Fruit fly (Drosophila melanogaster) whole organism, prepupa: Measurements from ENCODE around the gene CG17568.

Experiments
- Blimp-1 ChIP-seq: fragments of 200-800 bp; sonication (Bioruptor generic); optimal IDR thresholded peaks from 3 replicates; lab custom pipeline; 2017; ENCODE audit warnings: missing biosample characterization, missing genetic modification characterization, mild to moderate bottlenecking, moderate library complexity, missing genetic modification reagents
- CG10631 ChIP-seq: fragments of 200-800 bp; sonication (Bioruptor generic); optimal IDR thresholded peaks from 2 replicates; lab custom pipeline; 2016; ENCODE audit warnings: missing biosample characterization, missing genetic modification characterization
- CG10669 ChIP-seq: fragments of 200-800 bp; sonication (Bioruptor generic); optimal IDR thresholded peaks from 3 replicates; lab custom pipeline; 2018; ENCODE audit warnings: missing biosample characterization, mild to moderate bottlenecking, missing genetic modification characterization, moderate library complexity
- CG11762 ChIP-seq: fragments of 200-800 bp; sonication (Bioruptor generic); optimal IDR thresholded peaks from 3 replicates; lab custom pipeline; 2016; ENCODE audit warnings: missing biosample characterization, missing genetic modification characterization; ENCODE audit not compliant: insufficient read depth
- CG11902 ChIP-seq: fragments of 200-800 bp; sonication (Bioruptor generic); optimal IDR thresholded peaks from 3 replicates; lab custom pipeline; 2016; ENCODE audit warnings: missing biosample characterization, missing genetic modification characterization
- CG1621 ChIP-seq: fragments of 200-800 bp; sonication (Bioruptor generic); optimal IDR thresholded peaks from 3 replicates; lab custom pipeline; 2018; ENCODE audit warnings: missing biosample characterization, mild to moderate bottlenecking, missing genetic modification characterization
- CG16779 ChIP-seq: fragments of 200-800 bp; sonication (Bioruptor generic); optimal IDR thresholded peaks from 3 replicates; lab custom pipeline; 2017; ENCODE audit warnings: missing biosample characterization, mild to moderate bottlenecking, missing genetic modification characterization
- CG32006 ChIP-seq: fragments of 200-800 bp; sonication (Bioruptor generic); optimal IDR thresholded peaks from 3 replicates; lab custom pipeline; 2017; ENCODE audit warnings: missing biosample characterization, mild to moderate bottlenecking, missing genetic modification characterization
- CG34406 ChIP-seq: fragments of 200-800 bp; sonication (Bioruptor generic); optimal IDR thresholded peaks from 3 replicates; lab custom pipeline; 2016; ENCODE audit warnings: missing biosample characterization, missing genetic modification characterization
- CG3919 ChIP-seq: fragments of 200-800 bp; sonication (Bioruptor generic); optimal IDR thresholded peaks from 3 replicates; lab custom pipeline; 2016; ENCODE audit warnings: missing biosample characterization, missing genetic modification characterization
- CG4318 ChIP-seq: fragments of 200-800 bp; sonication (Bioruptor generic); optimal IDR thresholded peaks from 3 replicates; lab custom pipeline; 2017; ENCODE audit warnings: missing biosample characterization, mild to moderate bottlenecking, missing genetic modification characterization
- CG6163 ChIP-seq: fragments of 200-800 bp; sonication (Bioruptor generic); IDR thresholded peaks from 3 replicates; pipeline ENCODE4 v1.3.6; 2022; ENCODE audit warnings: missing biosample characterization, missing genetic modification characterization
- CG6276 ChIP-seq: fragments of 200-800 bp; sonication (Bioruptor generic); optimal IDR thresholded peaks from 2 replicates; lab custom pipeline; 2017; ENCODE audit warnings: missing biosample characterization, mild to moderate bottlenecking, missing genetic modification characterization
- CG6854 ChIP-seq: fragments of 200-800 bp; sonication (Bioruptor generic); optimal IDR thresholded peaks from 2 replicates; lab custom pipeline; 2017; ENCODE audit warnings: missing biosample characterization, mild to moderate bottlenecking, missing genetic modification characterization
- CG7368 ChIP-seq: fragments of 200-800 bp; sonication (Bioruptor generic); optimal IDR thresholded peaks from 3 replicates; lab custom pipeline; 2016; ENCODE audit warnings: missing biosample characterization, missing genetic modification characterization
- CG8119 ChIP-seq: fragments of 200-800 bp; sonication (Bioruptor generic); IDR thresholded peaks from 3 replicates; pipeline ENCODE4 v1.3.6; 2022; ENCODE audit warnings: missing biosample characterization, missing genetic modification characterization
- CG8319 ChIP-seq: fragments of 200-800 bp; sonication (Bioruptor generic); optimal IDR thresholded peaks from 3 replicates; lab custom pipeline; 2016; ENCODE audit warnings: missing biosample characterization, missing genetic modification characterization
- CG8632 ChIP-seq: fragments of 200-800 bp; sonication (Bioruptor generic); optimal IDR thresholded peaks from 3 replicates; lab custom pipeline; 2016; ENCODE audit warnings: missing biosample characterization, missing genetic modification characterization
- CG9139 ChIP-seq: fragments of 200-800 bp; sonication (Bioruptor generic); optimal IDR thresholded peaks from 3 replicates; lab custom pipeline; 2017; ENCODE audit warnings: missing biosample characterization, mild to moderate bottlenecking, missing genetic modification characterization
- Eip75B ChIP-seq: fragments of 200-800 bp; sonication (Bioruptor generic); optimal IDR thresholded peaks from 3 replicates; lab custom pipeline; 2016; ENCODE audit warnings: missing biosample characterization, missing genetic modification characterization
- Eip78C ChIP-seq: fragments of 200-800 bp; sonication (Bioruptor generic); peaks from one replicate; lab custom pipeline; 2016; ENCODE audit warnings: missing biosample characterization, missing genetic modification characterization
- Eip93F ChIP-seq: fragments of 200-800 bp; sonication (Bioruptor generic); optimal IDR thresholded peaks from 2 replicates; lab custom pipeline; 2016; ENCODE audit warnings: missing biosample characterization, mild to moderate bottlenecking, missing genetic modification characterization
- Ets96B ChIP-seq: fragments of 200-800 bp; optimal IDR thresholded peaks from 2 replicates; lab custom pipeline; 2019; ENCODE audit warnings: missing biosample characterization, mild to moderate bottlenecking, missing genetic modification characterization, moderate library complexity
- Gug ChIP-seq: fragments of 200-800 bp; sonication (Bioruptor generic); IDR thresholded peaks from 2 replicates; pipeline ENCODE4 v1.3.6; 2022; ENCODE audit warnings: missing biosample characterization, missing genetic modification characterization
- Hr39 ChIP-seq: fragments of 200-800 bp; sonication (Bioruptor generic); optimal IDR thresholded peaks from 2 replicates; lab custom pipeline; 2016; ENCODE audit warnings: missing biosample characterization, missing genetic modification characterization
- Lpt ChIP-seq: fragments of 200-800 bp; sonication (Bioruptor generic); optimal IDR thresholded peaks from 3 replicates; lab custom pipeline; 2016; ENCODE audit warnings: missing biosample characterization, missing genetic modification characterization
- Met ChIP-seq: fragments of 200-800 bp; sonication (Bioruptor generic); optimal IDR thresholded peaks from 3 replicates; lab custom pipeline; 2016; ENCODE audit warnings: missing biosample characterization, missing genetic modification characterization
- Sox102F ChIP-seq: fragments of 200-800 bp; sonication (Bioruptor generic); optimal IDR thresholded peaks from 2 replicates; lab custom pipeline; 2016; ENCODE audit warnings: missing biosample characterization, mild to moderate bottlenecking, missing genetic modification characterization
- Sox15 ChIP-seq: fragments of 200-800 bp; sonication (Bioruptor generic); optimal IDR thresholded peaks from 3 replicates; lab custom pipeline; 2016; ENCODE audit warnings: missing biosample characterization, missing genetic modification characterization
- achi ChIP-seq: fragments of 200-800 bp; sonication (Bioruptor generic); optimal IDR thresholded peaks from 3 replicates; lab custom pipeline; 2016; ENCODE audit warnings: missing biosample characterization, missing genetic modification characterization
- acj6 ChIP-seq: fragments of 200-800 bp; sonication (Bioruptor generic); optimal IDR thresholded peaks from 3 replicates; lab custom pipeline; 2016; ENCODE audit warnings: missing biosample characterization, missing genetic modification characterization
- cyc ChIP-seq: fragments of 200-800 bp; sonication (Bioruptor generic); optimal IDR thresholded peaks from 3 replicates; lab custom pipeline; 2016; ENCODE audit warnings: missing biosample characterization, missing genetic modification characterization
- dac ChIP-seq: fragments of 200-800 bp; sonication (Bioruptor generic); optimal IDR thresholded peaks from 2 replicates; lab custom pipeline; 2017; ENCODE audit warnings: missing biosample characterization, mild to moderate bottlenecking, missing genetic modification characterization
- dsx ChIP-seq: fragments of 200-800 bp; optimal IDR thresholded peaks from 3 replicates; lab custom pipeline; 2019; ENCODE audit warnings: missing biosample characterization, mild to moderate bottlenecking, missing genetic modification characterization, moderate library complexity; ENCODE audit not compliant: poor library complexity, severe bottlenecking
- eg ChIP-seq: fragments of 200-800 bp; sonication (Bioruptor generic); IDR thresholded peaks from 3 replicates; pipeline ENCODE4 v1.3.6; 2022; ENCODE audit warnings: missing biosample characterization, missing genetic modification characterization
- esn ChIP-seq: fragments of 200-800 bp; sonication (Bioruptor generic); optimal IDR thresholded peaks from 2 replicates; lab custom pipeline; 2016; ENCODE audit warnings: missing biosample characterization, mild to moderate bottlenecking, missing genetic modification characterization, moderate library complexity
- fd59A ChIP-seq: fragments of 200-800 bp; sonication (Bioruptor generic); optimal IDR thresholded peaks from 2 replicates; lab custom pipeline; 2017; ENCODE audit warnings: missing biosample characterization, mild to moderate bottlenecking, missing genetic modification characterization, missing genetic modification reagents
- fd85E ChIP-seq: fragments of 200-800 bp; sonication (Bioruptor generic); optimal IDR thresholded peaks from 3 replicates; lab custom pipeline; 2016; ENCODE audit warnings: missing biosample characterization, missing genetic modification characterization
- fkh ChIP-seq: fragments of 200-800 bp; sonication (Bioruptor generic); optimal IDR thresholded peaks from 3 replicates; lab custom pipeline; 2017; ENCODE audit warnings: missing biosample characterization, mild to moderate bottlenecking, missing genetic modification characterization, moderate library complexity
- lz ChIP-seq: fragments of 200-800 bp; sonication (Bioruptor generic); optimal IDR thresholded peaks from 3 replicates; lab custom pipeline; 2016; ENCODE audit warnings: missing biosample characterization, missing genetic modification characterization
- net ChIP-seq: fragments of 200-800 bp; sonication (Bioruptor generic); optimal IDR thresholded peaks from 3 replicates; lab custom pipeline; 2016; ENCODE audit warnings: missing biosample characterization, missing genetic modification characterization
- pdm3 ChIP-seq: fragments of 200-800 bp; sonication (Bioruptor generic); optimal IDR thresholded peaks from 3 replicates; lab custom pipeline; 2016; ENCODE audit warnings: missing biosample characterization, missing genetic modification characterization
- spab ChIP-seq: fragments of 200-800 bp; sonication (Bioruptor generic); optimal IDR thresholded peaks from 2 replicates; lab custom pipeline; 2017; ENCODE audit warnings: missing biosample characterization, mild to moderate bottlenecking, missing genetic modification characterization, missing genetic modification reagents
- ss ChIP-seq, 2 experiments: fragments of 200-800 bp; sonication (Bioruptor generic); optimal IDR thresholded peaks; 2 replicates in 1 of 2; 3 replicates in 1 of 2; lab custom pipeline; 2017 to 2018; ENCODE audit warnings: mild to moderate bottlenecking in 2 of 2, missing biosample characterization in 2 of 2, missing genetic modification characterization in 2 of 2, moderate library complexity in 1 of 2
- svp ChIP-seq: fragments of 200-800 bp; sonication (Bioruptor generic); peaks from one replicate; lab custom pipeline; 2016; ENCODE audit warnings: missing biosample characterization, missing genetic modification characterization
- topi ChIP-seq: fragments of 200-800 bp; sonication (Bioruptor generic); optimal IDR thresholded peaks from 3 replicates; lab custom pipeline; 2016; ENCODE audit warnings: missing biosample characterization, missing genetic modification characterization
- vri ChIP-seq: fragments of 200-800 bp; sonication (Bioruptor generic); optimal IDR thresholded peaks from 3 replicates; lab custom pipeline; 2016; ENCODE audit warnings: missing biosample characterization, mild to moderate bottlenecking, missing genetic modification characterization

CG17568 gene

DNA sequence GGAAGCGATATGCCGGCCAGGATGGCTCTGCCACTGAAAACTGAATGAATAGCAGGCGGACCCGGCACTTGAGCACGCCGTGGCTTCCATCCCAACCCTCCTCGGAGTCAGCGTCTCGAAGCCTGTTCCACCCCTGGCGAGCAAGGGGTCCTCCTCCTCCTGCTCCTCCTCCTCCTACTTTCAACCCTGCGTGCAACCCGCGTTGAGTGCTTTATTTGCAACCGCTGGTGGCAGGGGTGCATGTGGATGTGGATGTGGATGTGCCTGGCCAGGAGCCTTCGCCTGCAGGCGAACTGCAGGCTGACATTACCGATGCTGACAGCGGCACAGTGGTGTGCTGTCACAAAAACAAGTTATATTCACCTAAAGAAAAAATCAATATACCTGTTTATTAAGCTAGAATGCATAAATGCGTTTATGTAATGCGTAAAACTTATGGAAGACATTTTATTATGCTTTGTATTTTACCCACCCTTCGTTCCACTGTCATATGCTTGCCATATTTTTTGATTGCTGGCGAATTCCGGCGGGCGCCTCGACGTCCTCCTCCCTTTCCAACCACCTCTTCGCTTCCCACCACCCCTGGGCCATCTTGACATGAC, 15.0 kb upstream of the CG17568 start (continued):
- TF ChIP-seq CG10631 (peak; percentile 82), CG11902 (GFP tag; lab: Kevin White, UChicago) (peak; percentile 74), CG4318 (GFP tag; lab: Kevin White, UChicago) (peak; percentile 33), fkh (GFP tag; lab: Kevin White, UChicago) (no peak), fd59A (GFP tag; lab: Kevin White, UChicago) (peak; percentile 69), Eip78C (GFP tag; lab: Kevin White, UChicago) (peak; percentile 97), vri (GFP tag; lab: Kevin White, UChicago) (peak; percentile 83), CG6276 (peak; percentile 45), CG3919 (GFP tag; lab: Kevin White, UChicago) (peak; percentile 83), acj6 (peak; percentile 82), CG6854 (GFP tag; lab: Kevin White, UChicago) (peak; percentile 58), Gug (GFP tag; lab: Robert Waterston, UW) (peak; percentile 72), achi (peak; percentile 84), CG1621 (peak; percentile 84), CG8632 (GFP tag; lab: Kevin White, UChicago) (peak; percentile 82), esn (GFP tag; lab: Kevin White, UChicago) (peak; percentile 90), Eip93F (GFP tag; lab: Kevin White, UChicago) (peak; percentile 48), Ets96B (tag; lab: Kevin White, UChicago) (peak; percentile 88), lz (GFP tag; lab: Kevin White, UChicago) (peak; percentile 87), svp (peak; percentile 94), Sox15 (GFP tag; lab: Kevin White, UChicago) (peak; percentile 71), CG6163 (peak; percentile 92), CG10669 (GFP tag; lab: Kevin White, UChicago) (peak; percentile 86), dsx (GFP tag; lab: Kevin White, UChicago) (peak; percentile 71), CG8119 (GFP tag; lab: Robert Waterston, UW) (peak; percentile 69; the same call in 2 of the 3 replicates), spab (GFP tag; lab: Kevin White, UChicago) (peak; percentile 88), topi (GFP tag; lab: Kevin White, UChicago) (peak; percentile 83)

DNA sequence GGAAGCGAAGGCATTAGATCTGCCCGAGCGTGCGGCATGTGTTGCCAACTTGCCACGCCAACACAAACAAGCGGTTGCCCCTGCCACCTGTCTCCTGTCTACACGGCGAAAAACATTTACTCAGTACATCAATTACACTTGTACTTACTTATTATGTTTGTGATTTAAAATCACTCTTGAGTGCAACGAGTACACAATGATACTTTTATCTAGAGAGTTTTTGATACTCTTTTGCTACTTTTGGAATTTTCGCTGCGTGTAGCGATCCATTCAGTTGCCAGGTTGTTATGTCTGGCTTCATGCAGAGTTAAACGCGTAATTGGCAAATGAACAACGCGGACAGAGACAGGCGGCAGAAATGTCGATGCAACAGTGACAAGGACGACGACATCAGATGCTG, 12.2 kb upstream of the CG17568 start:
- peak; percentile 37 for TF ChIP-seq CG1621
- peak; percentile 71 for TF ChIP-seq net
- peak; percentile 45 for TF ChIP-seq Met (GFP tag; lab: Kevin White, UChicago)
- TF ChIP-seq CG7368 (GFP tag; lab: Kevin White, UChicago), result peak; percentile 61
- TF ChIP-seq CG11902 (GFP tag; lab: Kevin White, UChicago), result no peak
- TF ChIP-seq CG10669 (GFP tag; lab: Kevin White, UChicago), result peak; percentile 42
- TF ChIP-seq ss (GFP tag; optimal IDR thresholded peaks at IDR 0.05; lab: Kevin White, UChicago), result peak in 1 of 2 experiments; percentile 33
- TF ChIP-seq CG6276, result peak; percentile 59
- no peak for TF ChIP-seq CG8319 (GFP tag; lab: Kevin White, UChicago)
- no peak for TF ChIP-seq CG6854 (GFP tag; lab: Kevin White, UChicago)
- peak; percentile 12 for TF ChIP-seq Sox102F (GFP tag; lab: Kevin White, UChicago)
- peak; percentile 38 for TF ChIP-seq cyc (GFP tag; lab: Kevin White, UChicago)
- TF ChIP-seq eg (GFP tag; lab: Robert Waterston, UW), result peak; percentile 89
- TF ChIP-seq pdm3 (GFP tag; lab: Kevin White, UChicago), result peak; percentile 63
- no peak for TF ChIP-seq Eip93F (GFP tag; lab: Kevin White, UChicago)
- TF ChIP-seq dac (GFP tag; lab: Kevin White, UChicago), result peak; percentile 53
- peak; percentile 46 for TF ChIP-seq topi (GFP tag; lab: Kevin White, UChicago)
- peak; percentile 39 for TF ChIP-seq CG8632 (GFP tag; lab: Kevin White, UChicago)
- peak; percentile 18 for TF ChIP-seq fd59A (GFP tag; lab: Kevin White, UChicago)
- no peak for TF ChIP-seq fkh (GFP tag; lab: Kevin White, UChicago)
- peak; percentile 54 for TF ChIP-seq svp
- peak; percentile 90 for TF ChIP-seq CG6163
- TF ChIP-seq Hr39 (GFP tag; lab: Kevin White, UChicago), result peak; percentile 40
- peak; percentile 23 for TF ChIP-seq CG16779 (tag; lab: Kevin White, UChicago)
- peak; percentile 57 for TF ChIP-seq CG10631
- TF ChIP-seq CG8119 (GFP tag; lab: Robert Waterston, UW), result peak; percentile 79
- TF ChIP-seq CG32006 (GFP tag; lab: Kevin White, UChicago), result peak; percentile 69
- no peak for TF ChIP-seq Blimp-1 (GFP tag; lab: Kevin White, UChicago)
- TF ChIP-seq CG9139 (GFP tag; lab: Kevin White, UChicago), result peak; percentile 19
- no peak for TF ChIP-seq fd85E
- peak; percentile 33 for TF ChIP-seq CG34406 (GFP tag; lab: Kevin White, UChicago)
- TF ChIP-seq Eip75B (GFP tag; lab: Kevin White, UChicago), result peak; percentile 64
- peak; percentile 58 for TF ChIP-seq Lpt (GFP tag; lab: Kevin White, UChicago)
- TF ChIP-seq CG11762, result peak; percentile 45
